Worm (Caenorhabditis elegans) whole organism, mixed stage, embryonic: Measurements from ENCODE around the gene hex-3.

Source experiments
- M03D4.4 ChIP-seq: sonication (generic microtip); optimal IDR thresholded peaks from 2 replicates; lab custom pipeline; 2017; ENCODE audit warnings: mild to moderate bottlenecking, missing genetic modification characterization, missing compliant biosample characterization
- bed-3 ChIP-seq: fragments of 200-800 bp; sonication (Bioruptor generic); optimal IDR thresholded peaks from 3 replicates; lab custom pipeline; 2018; ENCODE audit warnings: mild to moderate bottlenecking, missing genetic modification characterization, moderate library complexity, missing compliant biosample characterization
- blmp-1 ChIP-seq: fragments of 150-350 bp; optimal IDR thresholded peaks from 2 replicates; lab custom pipeline; 2014; ENCODE audit warnings: missing biosample characterization, missing genetic modification characterization
- ceh-39 ChIP-seq: fragments of 150-350 bp; optimal IDR thresholded peaks from 2 replicates; lab custom pipeline; 2014; ENCODE audit warnings: missing biosample characterization, missing genetic modification characterization
- ceh-43 ChIP-seq: fragments of 200-800 bp; sonication (Bioruptor generic); optimal IDR thresholded peaks from 2 replicates; lab custom pipeline; 2018; ENCODE audit warnings: mild to moderate bottlenecking, missing genetic modification characterization, moderate library complexity, missing compliant biosample characterization
- ces-1 ChIP-seq: fragments of 150-350 bp; optimal IDR thresholded peaks from 2 replicates; lab custom pipeline; 2014; ENCODE audit warnings: missing biosample characterization, missing genetic modification reagents, missing genetic modification characterization
- cnd-1 ChIP-seq: fragments of 200-800 bp; sonication (Bioruptor generic); optimal IDR thresholded peaks from 2 replicates; lab custom pipeline; 2018; ENCODE audit warnings: mild to moderate bottlenecking, missing genetic modification characterization, missing compliant biosample characterization
- drap-1 ChIP-seq: fragments of 200-800 bp; sonication (Bioruptor generic); optimal IDR thresholded peaks from 3 replicates; lab custom pipeline; 2018; ENCODE audit warnings: mild to moderate bottlenecking, missing genetic modification characterization, missing compliant biosample characterization
- elt-1 ChIP-seq: sonication (generic microtip); optimal IDR thresholded peaks from 2 replicates; lab custom pipeline; 2017; ENCODE audit warnings: missing genetic modification characterization, mild to moderate bottlenecking, missing compliant biosample characterization, antibody characterized with exemption, moderate library complexity, borderline replicate concordance; ENCODE audit not compliant: insufficient read depth
- flh-1 ChIP-seq: fragments of 200-800 bp; sonication (Bioruptor generic); optimal IDR thresholded peaks from 2 replicates; lab custom pipeline; 2018; ENCODE audit warnings: mild to moderate bottlenecking, missing genetic modification characterization, moderate library complexity, missing compliant biosample characterization
- ham-2 ChIP-seq: fragments of 200-800 bp; sonication (Bioruptor generic); optimal IDR thresholded peaks from 2 replicates; lab custom pipeline; 2018; ENCODE audit warnings: mild to moderate bottlenecking, missing genetic modification characterization, missing compliant biosample characterization
- hlh-1 ChIP-seq: fragments of 150-350 bp; optimal IDR thresholded peaks from 2 replicates; lab custom pipeline; 2014; ENCODE audit warnings: missing biosample characterization, missing genetic modification reagents, missing genetic modification characterization
- lin-13 ChIP-seq: fragments of 150-350 bp; optimal IDR thresholded peaks from 2 replicates; lab custom pipeline; 2014; ENCODE audit warnings: missing biosample characterization, missing genetic modification characterization
- lin-32 ChIP-seq: fragments of 200-800 bp; sonication (Bioruptor generic); optimal IDR thresholded peaks from 2 replicates; lab custom pipeline; 2018; ENCODE audit warnings: mild to moderate bottlenecking, missing genetic modification characterization, missing compliant biosample characterization
- mab-5 ChIP-seq: fragments of 150-350 bp; optimal IDR thresholded peaks from 2 replicates; lab custom pipeline; 2014; ENCODE audit warnings: missing biosample characterization, missing genetic modification characterization
- mep-1 ChIP-seq: fragments of 150-350 bp; optimal IDR thresholded peaks from 2 replicates; lab custom pipeline; 2017; ENCODE audit warnings: missing biosample characterization, missing genetic modification reagents, missing genetic modification characterization, inconsistent platforms
- mls-2 ChIP-seq: sonication (generic microtip); optimal IDR thresholded peaks from 2 replicates; lab custom pipeline; 2016; ENCODE audit warnings: mild to moderate bottlenecking, missing genetic modification characterization, moderate library complexity, missing compliant biosample characterization
- nhr-12 ChIP-seq: fragments of 150-350 bp; optimal IDR thresholded peaks from 2 replicates; lab custom pipeline; 2014; ENCODE audit warnings: missing biosample characterization, missing genetic modification characterization
- nhr-2 ChIP-seq: fragments of 150-350 bp; optimal IDR thresholded peaks from 2 replicates; lab custom pipeline; 2014; ENCODE audit warnings: missing biosample characterization, missing genetic modification characterization
- nhr-237 ChIP-seq: fragments of 150-350 bp; optimal IDR thresholded peaks from 2 replicates; lab custom pipeline; 2014; ENCODE audit warnings: missing biosample characterization, missing genetic modification characterization
- nhr-28 ChIP-seq: fragments of 150-350 bp; optimal IDR thresholded peaks from 2 replicates; lab custom pipeline; 2014; ENCODE audit warnings: missing biosample characterization, missing genetic modification characterization
- nhr-76 ChIP-seq: sonication (generic microtip); optimal IDR thresholded peaks from 2 replicates; lab custom pipeline; 2017; ENCODE audit warnings: missing biosample characterization, missing genetic modification characterization
- pha-4 ChIP-seq: fragments of 150-350 bp; optimal IDR thresholded peaks from 2 replicates; lab custom pipeline; 2018; ENCODE audit warnings: missing biosample characterization, missing genetic modification reagents, missing genetic modification characterization
- tbx-8 ChIP-seq: fragments of 200-800 bp; sonication (Bioruptor generic); optimal IDR thresholded peaks from 2 replicates; lab custom pipeline; 2018; ENCODE audit warnings: mild to moderate bottlenecking, missing genetic modification characterization, moderate library complexity, missing compliant biosample characterization
- unc-120 ChIP-seq: sonication (generic microtip); optimal IDR thresholded peaks from 2 replicates; lab custom pipeline; 2017; ENCODE audit warnings: missing genetic modification characterization, missing compliant biosample characterization; ENCODE audit not compliant: poor library complexity, severe bottlenecking
- unc-39 ChIP-seq: fragments of 150-350 bp; optimal IDR thresholded peaks from 2 replicates; lab custom pipeline; 2014; ENCODE audit warnings: missing biosample characterization, missing genetic modification characterization
- unc-62 ChIP-seq: fragments of 150-350 bp; optimal IDR thresholded peaks from 2 replicates; lab custom pipeline; 2014; ENCODE audit warnings: missing biosample characterization, missing genetic modification reagents, missing genetic modification characterization
- zip-8 ChIP-seq: fragments of 150-350 bp; optimal IDR thresholded peaks from 2 replicates; lab custom pipeline; 2014; ENCODE audit warnings: missing biosample characterization, missing genetic modification characterization
- ztf-11 ChIP-seq: fragments of 150-350 bp; optimal IDR thresholded peaks from 2 replicates; lab custom pipeline; 2014; ENCODE audit warnings: missing biosample characterization, missing genetic modification characterization

Gene hex-3

ce11 chrIII:10822494-10823113 lies 26.4 kb upstream of the hex-3 start:
- peak; percentile 22 for TF ChIP-seq zip-8
- no peak for TF ChIP-seq blmp-1 (tag; lab: Kevin White, UChicago)
- no peak for TF ChIP-seq ztf-11 (tag; lab: Kevin White, UChicago)

ce11 chrIII:10824206-10824605 lies 24.8 kb upstream of the hex-3 start:
- TF ChIP-seq ztf-11 (tag; lab: Kevin White, UChicago) (no peak), unc-120 (tag; lab: Kevin White, UChicago) (peak; percentile 12), hlh-1 (tag; lab: Kevin White, UChicago) (peak; percentile 30)

ce11 chrIII:10825088-10825487 lies 23.9 kb upstream of the hex-3 start:
- TF ChIP-seq ceh-39, result no peak
- no peak for TF ChIP-seq ham-2 (GFP tag; lab: Kevin White, UChicago)
- no peak for TF ChIP-seq lin-32 (GFP tag; lab: Kevin White, UChicago)
- TF ChIP-seq nhr-12 (tag; lab: Kevin White, UChicago), result no peak
- no peak for TF ChIP-seq mls-2 (tag; lab: Kevin White, UChicago)
- TF ChIP-seq cnd-1 (tag; lab: Kevin White, UChicago), result no peak
- no peak for TF ChIP-seq ces-1
- no peak for TF ChIP-seq ztf-11 (tag; lab: Kevin White, UChicago)
- TF ChIP-seq flh-1, result no peak
- no peak for TF ChIP-seq unc-120 (tag; lab: Kevin White, UChicago)
- no peak for TF ChIP-seq hlh-1 (tag; lab: Kevin White, UChicago)
- TF ChIP-seq nhr-2 (tag; lab: Kevin White, UChicago), result no peak
- no peak for TF ChIP-seq mab-5 (tag; lab: Kevin White, UChicago)
- TF ChIP-seq blmp-1 (tag; lab: Kevin White, UChicago), result no peak
- no peak for TF ChIP-seq pha-4 (tag; lab: Kevin White, UChicago)
- no peak for TF ChIP-seq unc-62
- no peak for TF ChIP-seq zip-8
- no peak for TF ChIP-seq nhr-237
- no peak for TF ChIP-seq nhr-76
- TF ChIP-seq ceh-43 (GFP tag; lab: Kevin White, UChicago), result no peak

ce11 chrIII:10831483-10831882 lies 17.5 kb upstream of the hex-3 start:
- TF ChIP-seq nhr-2 (tag; lab: Kevin White, UChicago), result no peak
- TF ChIP-seq zip-8, result peak; percentile 6
- TF ChIP-seq elt-1 (tag; lab: Kevin White, UChicago), result peak; percentile 59
- TF ChIP-seq nhr-28 (tag; lab: Kevin White, UChicago), result no peak
- no peak for TF ChIP-seq lin-13
- TF ChIP-seq nhr-237, result no peak
- no peak for TF ChIP-seq unc-120 (tag; lab: Kevin White, UChicago)
- TF ChIP-seq ztf-11 (tag; lab: Kevin White, UChicago), result no peak
- no peak for TF ChIP-seq drap-1 (GFP tag; lab: Kevin White, UChicago)
- no peak for TF ChIP-seq ceh-43 (GFP tag; lab: Kevin White, UChicago)
- no peak for TF ChIP-seq unc-39 (tag; lab: Kevin White, UChicago)
- TF ChIP-seq blmp-1 (tag; lab: Kevin White, UChicago), result no peak
- no peak for TF ChIP-seq mep-1 (tag; lab: Kevin White, UChicago)
- TF ChIP-seq nhr-12 (tag; lab: Kevin White, UChicago), result no peak
- no peak for TF ChIP-seq bed-3 (GFP tag; lab: Kevin White, UChicago)
- TF ChIP-seq, all 35 proteins: peak for 2

- TF ChIP-seq M03D4.4 (tag; lab: Kevin White, UChicago) (no peak), elt-1 (tag; lab: Kevin White, UChicago) (no peak), ham-2 (GFP tag; lab: Kevin White, UChicago) (no peak), drap-1 (GFP tag; lab: Kevin White, UChicago) (no peak), tbx-8 (GFP tag; lab: Kevin White, UChicago) (no peak), ztf-11 (tag; lab: Kevin White, UChicago) (no peak), nhr-12 (tag; lab: Kevin White, UChicago) (no peak), zip-8 (no peak), hlh-1 (tag; lab: Kevin White, UChicago) (no peak), nhr-2 (tag; lab: Kevin White, UChicago) (no peak), pha-4 (tag; lab: Kevin White, UChicago) (no peak), unc-120 (tag; lab: Kevin White, UChicago) (no peak), flh-1 (no peak), unc-62 (no peak)
These were observed 16.4 kb upstream of the hex-3 start, which contains the start of gene sbsp-1 for ce11 chrIII:10832636-10833035. Gene sbsp-1 (plus strand): TSS chrIII:10832936.
